Worm (Caenorhabditis elegans) whole organism, midembryonic: Measurements from ENCODE around the gene C54E4.5.

Experiments
- T22C8.4 ChIP-seq: fragments of 200-800 bp; sonication (Bioruptor generic); IDR thresholded peaks from 2 replicates; pipeline ENCODE4 v1.3.6; 2022; ENCODE audit warnings: missing genetic modification characterization, missing compliant biosample characterization
- cog-1 ChIP-seq: sonication (generic microtip); optimal IDR thresholded peaks from 2 replicates; lab custom pipeline; 2016; ENCODE audit warnings: missing genetic modification characterization, missing compliant biosample characterization
- flt-1 ChIP-seq: fragments of 200-800 bp; sonication (Bioruptor generic); IDR thresholded peaks from 2 replicates; pipeline ENCODE4 v1.3.6; 2022; ENCODE audit warnings: missing genetic modification characterization, missing compliant biosample characterization
- klf-2 ChIP-seq: fragments of 200-800 bp; sonication (Bioruptor generic); conservative IDR thresholded peaks from 2 replicates; pipeline ENCODE4 v1.3.6; 2022; ENCODE audit warnings: missing genetic modification reagents, missing genetic modification characterization, missing compliant biosample characterization
- med-1 ChIP-seq: sonication (generic microtip); optimal IDR thresholded peaks from 2 replicates; lab custom pipeline; 2017; ENCODE audit warnings: missing genetic modification characterization, mild to moderate bottlenecking, missing compliant biosample characterization, antibody characterized with exemption, missing genetic modification reagents; ENCODE audit not compliant: insufficient read depth
- ref-1 ChIP-seq: fragments of 200-800 bp; sonication (Bioruptor generic); conservative IDR thresholded peaks from 2 replicates; pipeline ENCODE4 v1.3.6; 2022; ENCODE audit warnings: missing genetic modification reagents, missing genetic modification characterization, missing compliant biosample characterization
- tab-1 ChIP-seq: fragments of 200-800 bp; sonication (Bioruptor generic); IDR thresholded peaks from 2 replicates; pipeline ENCODE4 v1.3.6; 2022; ENCODE audit warnings: missing genetic modification characterization, missing compliant biosample characterization
- ztf-23 ChIP-seq: fragments of 200-800 bp; sonication (Bioruptor generic); IDR thresholded peaks from 2 replicates; pipeline ENCODE4 v1.3.6; 2022; ENCODE audit warnings: missing genetic modification reagents, missing genetic modification characterization, missing compliant biosample characterization
- ztf-29 ChIP-seq: fragments of 200-800 bp; sonication (Bioruptor generic); IDR thresholded peaks from 2 replicates; pipeline ENCODE4 v1.3.6; 2022; ENCODE audit warnings: missing genetic modification reagents, missing genetic modification characterization, missing compliant biosample characterization

C54E4.5 gene

ce11 chrIV:2128761-2129160, 20.3 kb downstream of the C54E4.5 start, which contains the start of gene grl-20:
Gene grl-20 (minus strand): TSS chrIV:2128861.
- TF ChIP-seq med-1 (GFP tag; lab: Kevin White, UChicago), result no peak
- TF ChIP-seq ztf-23, result no peak
- TF ChIP-seq ztf-29 (GFP tag; lab: Robert Waterston, UW), result no peak
- no peak for TF ChIP-seq ref-1 (GFP tag; lab: Robert Waterston, UW)
- no peak for TF ChIP-seq tab-1 (GFP tag; lab: Robert Waterston, UW)
- no peak for TF ChIP-seq T22C8.4 (GFP tag; lab: Robert Waterston, UW)
- no peak for TF ChIP-seq flt-1 (GFP tag; lab: Robert Waterston, UW)
- no peak for TF ChIP-seq cog-1
- no peak for TF ChIP-seq klf-2 (GFP tag; lab: Robert Waterston, UW)

ce11 chrIV:2127375-2127774, 21.7 kb downstream of the C54E4.5 start:
- TF ChIP-seq ztf-29 (GFP tag; lab: Robert Waterston, UW) (no peak), klf-2 (GFP tag; lab: Robert Waterston, UW) (no peak), tab-1 (GFP tag; lab: Robert Waterston, UW) (no peak), T22C8.4 (GFP tag; lab: Robert Waterston, UW) (no peak), med-1 (GFP tag; lab: Kevin White, UChicago) (no peak), ref-1 (GFP tag; lab: Robert Waterston, UW) (no peak), ztf-23 (no peak), cog-1 (no peak), flt-1 (GFP tag; lab: Robert Waterston, UW) (no peak)

- TF ChIP-seq ztf-29 (GFP tag; lab: Robert Waterston, UW) (no peak), ztf-23 (no peak), ref-1 (GFP tag; lab: Robert Waterston, UW) (no peak), flt-1 (GFP tag; lab: Robert Waterston, UW) (no peak), klf-2 (GFP tag; lab: Robert Waterston, UW) (no peak)
These were observed 26.6 kb downstream of the C54E4.5 start, which contains the start of gene glb-7 for ce11 chrIV:2122488-2122887. Gene glb-7 (plus strand): TSS chrIV:2122788.

ce11 chrIV:2117268-2117667, 31.8 kb downstream of the C54E4.5 start:
- TF ChIP-seq tab-1 (GFP tag; lab: Robert Waterston, UW) (no peak), med-1 (GFP tag; lab: Kevin White, UChicago) (no peak), cog-1 (no peak), ztf-23 (no peak), klf-2 (GFP tag; lab: Robert Waterston, UW) (no peak), flt-1 (GFP tag; lab: Robert Waterston, UW) (no peak)

- no peak for TF ChIP-seq klf-2 (GFP tag; lab: Robert Waterston, UW)
- no peak for TF ChIP-seq med-1 (GFP tag; lab: Kevin White, UChicago)
- no peak for TF ChIP-seq ref-1 (GFP tag; lab: Robert Waterston, UW)
These were observed 34.8 kb downstream of the C54E4.5 start, which contains the start of gene xbx-4 for ce11 chrIV:2114337-2114736. Gene xbx-4 (plus strand): TSS chrIV:2114637.

ce11 chrIV:2113362-2114056, 35.6 kb downstream of the C54E4.5 start, which contains the start of gene C23H5.8:
Gene C23H5.8 (minus strand): TSS chrIV:2113412.
- no peak for TF ChIP-seq med-1 (GFP tag; lab: Kevin White, UChicago)
- no peak for TF ChIP-seq T22C8.4 (GFP tag; lab: Robert Waterston, UW)
- no peak for TF ChIP-seq cog-1
- TF ChIP-seq klf-2 (GFP tag; lab: Robert Waterston, UW), result no peak
- no peak for TF ChIP-seq ztf-23
- TF ChIP-seq ref-1 (GFP tag; lab: Robert Waterston, UW), result no peak
- TF ChIP-seq ztf-29 (GFP tag; lab: Robert Waterston, UW), result no peak
- no peak for TF ChIP-seq tab-1 (GFP tag; lab: Robert Waterston, UW)
- TF ChIP-seq flt-1 (GFP tag; lab: Robert Waterston, UW), result no peak

ce11 chrIV:2111300-2111874, 37.7 kb downstream of the C54E4.5 start, which contains the start of gene che-6:
Gene che-6 (minus strand): TSS chrIV:2111408.
- no peak for TF ChIP-seq med-1 (GFP tag; lab: Kevin White, UChicago)
- no peak for TF ChIP-seq ztf-23
- TF ChIP-seq klf-2 (GFP tag; lab: Robert Waterston, UW), result no peak
- no peak for TF ChIP-seq ztf-29 (GFP tag; lab: Robert Waterston, UW)

DNA sequence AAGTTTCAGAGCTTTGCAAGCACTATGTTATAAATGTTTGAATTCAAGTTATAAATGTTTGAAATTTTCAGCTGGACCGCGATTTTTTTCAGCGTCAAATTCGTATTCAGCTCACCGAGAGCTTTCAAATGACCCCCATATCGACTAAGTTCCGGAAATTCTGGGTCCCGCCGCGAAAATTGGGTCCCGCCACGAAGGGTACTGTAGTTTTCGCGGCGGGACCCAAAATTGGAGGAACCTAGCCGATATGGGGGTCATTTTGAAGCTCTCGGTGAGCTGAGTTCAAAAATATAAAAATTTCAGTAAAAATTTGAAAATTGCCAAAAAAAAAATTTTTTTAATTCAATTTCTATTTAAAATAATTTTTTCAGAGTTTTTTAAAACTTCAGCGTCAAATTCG, 42.4 kb downstream of the C54E4.5 start:
- TF ChIP-seq med-1 (GFP tag; lab: Kevin White, UChicago), result no peak
- 0 out of 2 replicates have a peak, but pooled peaks have one; percentile 7 for TF ChIP-seq tab-1 (GFP tag; lab: Robert Waterston, UW)
- no peak for TF ChIP-seq ref-1 (GFP tag; lab: Robert Waterston, UW)

DNA sequence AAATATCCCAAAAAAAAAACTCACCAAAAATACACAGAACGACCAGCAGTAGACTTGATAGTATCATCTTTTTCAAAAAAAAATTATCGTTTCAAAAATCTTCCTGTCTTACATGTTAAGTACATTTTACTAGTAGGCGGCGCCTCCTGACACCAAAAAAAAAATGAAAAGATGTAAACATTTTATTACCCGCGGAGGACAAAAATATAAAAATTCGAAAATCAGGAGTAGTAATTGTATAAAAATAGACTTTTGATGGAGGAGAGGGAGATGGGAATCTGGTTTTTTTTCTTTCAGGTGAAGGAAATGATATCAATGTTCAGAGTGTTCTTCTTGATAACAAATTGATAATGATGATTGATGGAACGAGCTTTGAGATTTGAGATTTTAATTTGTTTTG, 46.3 kb downstream of the C54E4.5 start, which contains the start of gene C23H5.15:
C23H5.15 (minus strand) TSS at position 101 of the 400 bp plus-strand sequence.
- no peak for TF ChIP-seq flt-1 (GFP tag; lab: Robert Waterston, UW)
- TF ChIP-seq med-1 (GFP tag; lab: Kevin White, UChicago), result no peak
- no peak for TF ChIP-seq T22C8.4 (GFP tag; lab: Robert Waterston, UW)
- no peak for TF ChIP-seq tab-1 (GFP tag; lab: Robert Waterston, UW)
- no peak for TF ChIP-seq ztf-29 (GFP tag; lab: Robert Waterston, UW)
- no peak for TF ChIP-seq ztf-23
- no peak for TF ChIP-seq cog-1
- TF ChIP-seq ref-1 (GFP tag; lab: Robert Waterston, UW), result no peak
- TF ChIP-seq klf-2 (GFP tag; lab: Robert Waterston, UW), result no peak
